Worm (Caenorhabditis elegans): ENCODE measurements around the gene alh-13.

DNA sequence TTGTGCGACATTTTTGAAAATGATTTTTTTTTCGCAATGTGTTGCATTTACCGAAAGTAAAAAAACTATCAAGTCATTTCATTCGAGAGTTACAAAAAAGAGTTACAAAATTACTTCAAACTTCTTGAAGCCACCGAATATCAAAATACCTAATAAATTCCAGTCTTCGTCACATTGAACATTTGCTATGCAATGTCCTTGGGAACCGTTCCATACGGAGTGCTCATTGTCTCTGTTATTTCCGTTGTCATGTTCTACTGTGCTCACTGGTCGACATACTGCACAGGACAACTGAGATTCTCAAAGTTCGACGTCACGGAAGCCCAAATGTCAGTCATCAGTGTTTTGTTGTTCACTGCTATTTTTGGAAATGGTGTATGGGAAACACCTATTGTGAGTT is 18.2 kb upstream of the alh-13 start:
- TF ChIP-seq lir-3 (tag; optimal IDR thresholded peaks at IDR 0.05; ENCODE audit: poor library complexity) (no peak), fkh-10 (GFP tag; optimal IDR thresholded peaks at IDR 0.05) (no peak), lsy-2 (tag; optimal IDR thresholded peaks at IDR 0.05) (no peak), vab-15 (tag; optimal IDR thresholded peaks at IDR 0.05) (no peak), nhr-71 (tag; optimal IDR thresholded peaks at IDR 0.05) (no peak)
